Fruit fly (Drosophila melanogaster): ENCODE data around the gene mIF2.

dm6 chr3R:28547129-28547753, 2.6 kb upstream of the mIF2 start:
- TF ChIP-seq fd85E (GFP tag; optimal IDR thresholded peaks at IDR 0.05) = no peak
- TF ChIP-seq pdm3 (GFP tag; optimal IDR thresholded peaks at IDR 0.05) = no peak
- no peak for TF ChIP-seq CG1621 (tag; optimal IDR thresholded peaks at IDR 0.05)
- TF ChIP-seq CG6808 (GFP tag; optimal IDR thresholded peaks at IDR 0.05) = no peak
- no peak for TF ChIP-seq dac (GFP tag; optimal IDR thresholded peaks at IDR 0.05)
- TF ChIP-seq Lpt (GFP tag; optimal IDR thresholded peaks at IDR 0.05) = no peak
- TF ChIP-seq CG4318 (GFP tag; optimal IDR thresholded peaks at IDR 0.05) = no peak
- TF ChIP-seq CG32006 (GFP tag; optimal IDR thresholded peaks at IDR 0.05) = no peak
- TF ChIP-seq Ets21C (GFP tag; optimal IDR thresholded peaks at IDR 0.05) = no peak
